Worm (Caenorhabditis elegans) whole organism, L2 larva: ENCODE results near the gene atp-5.

Experiments
- aly-2 ChIP-seq: fragments of 150-350 bp; optimal IDR thresholded peaks from 2 replicates; lab custom pipeline; 2014; ENCODE audit warnings: missing biosample characterization, missing genetic modification characterization
- gmeb-1 ChIP-seq: fragments of 150-350 bp; optimal IDR thresholded peaks from 2 replicates; lab custom pipeline; 2014; ENCODE audit warnings: missing biosample characterization, missing genetic modification characterization
- lin-39 ChIP-seq: fragments of 150-350 bp; optimal IDR thresholded peaks from 2 replicates; lab custom pipeline; 2014; ENCODE audit warnings: missing biosample characterization, missing genetic modification reagents, missing genetic modification characterization
- mdl-1 ChIP-seq, 2 experiments: fragments of 150-350 bp in 1 of 2; sonication (generic microtip) in 1 of 2; optimal IDR thresholded peaks; 2 replicates each; lab custom pipeline; 2017; ENCODE audit warnings: missing biosample characterization in 2 of 2, missing genetic modification characterization in 2 of 2
- nhr-11 ChIP-seq: fragments of 150-350 bp; optimal IDR thresholded peaks from 2 replicates; lab custom pipeline; 2014; ENCODE audit warnings: missing biosample characterization, missing genetic modification characterization
- nhr-237 ChIP-seq: fragments of 150-350 bp; optimal IDR thresholded peaks from 2 replicates; lab custom pipeline; 2014; ENCODE audit warnings: missing biosample characterization, missing genetic modification characterization
- skn-1 ChIP-seq: sonication (generic microtip); optimal IDR thresholded peaks from 2 replicates; lab custom pipeline; 2017; ENCODE audit warnings: missing biosample characterization, missing genetic modification characterization
- unc-55 ChIP-seq: fragments of 150-350 bp; sonication (generic microtip); optimal IDR thresholded peaks from 3 replicates; lab custom pipeline; 2014; ENCODE audit warnings: missing biosample characterization, missing genetic modification reagents, missing genetic modification characterization
- zag-1 ChIP-seq: fragments of 150-350 bp; optimal IDR thresholded peaks from 2 replicates; lab custom pipeline; 2014; ENCODE audit warnings: missing biosample characterization, missing genetic modification characterization
- ztf-4 ChIP-seq: fragments of 150-350 bp; optimal IDR thresholded peaks from 2 replicates; lab custom pipeline; 2014; ENCODE audit warnings: missing biosample characterization, missing genetic modification characterization

ce11 chrV:11078874-11079273, 44.8 kb downstream of the atp-5 start:
- TF ChIP-seq aly-2 (tag; lab: Kevin White, UChicago) (no peak), lin-39 (no peak), skn-1 (tag; lab: Kevin White, UChicago) (no peak), nhr-237 (tag; lab: Kevin White, UChicago) (no peak), unc-55 (GFP tag; lab: Kevin White, UChicago) (peak; percentile 18), mdl-1 (tag; optimal IDR thresholded peaks at IDR 0.05; lab: Kevin White, UChicago) (no peak), zag-1 (tag; lab: Kevin White, UChicago) (no peak), ztf-4 (tag; lab: Kevin White, UChicago) (no peak), gmeb-1 (no peak), nhr-11 (tag; lab: Kevin White, UChicago) (no peak)
